Fruit fly (Drosophila melanogaster): Measurements from ENCODE around the gene MED30.

DNA sequence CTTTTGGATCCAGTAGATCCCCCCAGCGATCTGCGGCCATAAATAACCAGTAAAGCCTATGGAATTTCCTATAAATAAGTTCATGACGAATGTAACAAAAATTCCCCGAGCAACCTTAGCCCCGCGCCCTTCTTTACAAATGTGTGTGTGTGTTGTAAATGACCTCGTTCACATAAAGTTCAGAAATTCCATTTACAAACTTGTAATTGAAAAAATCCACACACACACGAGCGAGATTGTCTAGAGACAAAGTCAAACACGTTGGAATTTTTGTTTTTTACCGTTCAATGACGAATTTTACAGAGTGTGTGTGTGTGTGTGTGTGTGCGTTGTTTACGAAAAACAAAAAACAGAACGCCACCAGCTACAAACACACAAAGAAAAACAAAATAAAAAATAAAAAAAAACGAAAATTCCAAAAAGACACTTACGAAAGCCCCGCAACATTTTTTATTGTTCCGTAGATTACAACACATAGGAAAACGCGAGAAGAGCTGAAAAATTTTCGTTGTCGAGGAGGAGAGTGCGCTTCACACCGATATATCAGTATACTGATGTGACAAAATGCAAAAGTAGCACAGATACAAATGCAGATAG lies 15.0 kb downstream of the MED30 start:
- TF ChIP-seq pan (optimal IDR thresholded peaks at IDR 0.05) (no peak), psq (GFP tag; optimal IDR thresholded peaks at IDR 0.05) (no peak), br (GFP tag; optimal IDR thresholded peaks at IDR 0.05) (no peak)
